Worm (Caenorhabditis elegans): ENCODE data around the gene spp-16.

DNA sequence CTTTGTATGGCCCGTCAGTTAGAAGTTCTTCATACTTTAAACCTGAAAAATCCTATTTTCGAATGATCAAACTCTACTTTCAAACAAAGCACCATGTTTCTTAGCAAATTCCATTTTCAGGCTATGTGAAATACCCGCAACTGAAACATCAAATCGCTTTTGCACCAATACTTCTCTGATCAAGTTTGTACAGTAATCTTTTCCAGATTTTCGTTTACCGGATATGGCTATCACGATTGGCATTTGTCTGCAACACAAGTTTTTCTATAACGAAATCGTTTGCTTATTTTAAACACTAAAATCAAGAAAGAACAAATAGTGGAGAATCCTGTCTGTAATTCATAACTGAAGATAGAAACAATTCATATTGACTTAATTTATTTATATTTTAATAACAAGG, 4.8 kb downstream of the spp-16 start, which contains the start of gene F32D8.13:
- no peak for TF ChIP-seq dve-1 (tag; optimal IDR thresholded peaks at IDR 0.05)
- no peak for TF ChIP-seq ztf-16 (tag; optimal IDR thresholded peaks at IDR 0.05)
- TF ChIP-seq ceh-22 (tag; optimal IDR thresholded peaks at IDR 0.05) = no peak

Measured in whole organism, late embryonic.